Fruit fly (Drosophila melanogaster): ENCODE measurements around the gene pum.

Gene pum

dm6 chr3R:9055119-9056105 is 182.1 kb downstream of the pum start (continued):
- TF ChIP-seq CG8944 (GFP tag; optimal IDR thresholded peaks at IDR 0.05) (peak; percentile 72), CG16813 (GFP tag; IDR thresholded peaks at IDR 0.05; ENCODE audit: partially characterized antibody) (no peak), bowl (GFP tag; IDR thresholded peaks at IDR 0.05) (no peak), tin (GFP tag; optimal IDR thresholded peaks at IDR 0.05) (peak; percentile 86), CG14014 (GFP tag; IDR thresholded peaks at IDR 0.05) (no peak), corto (GFP tag; optimal IDR thresholded peaks at IDR 0.05) (peak; percentile 93), ato (GFP tag; IDR thresholded peaks at IDR 0.05; ENCODE audit: partially characterized antibody) (no peak), gsb (GFP tag; IDR thresholded peaks at IDR 0.05) (no peak), CG17186 (GFP tag; optimal IDR thresholded peaks at IDR 0.05) (peak; percentile 54), CG32532 (GFP tag; IDR thresholded peaks at IDR 0.05) (no peak), cg (GFP tag; optimal IDR thresholded peaks at IDR 0.05) (no peak), CG3847 (GFP tag; IDR thresholded peaks at IDR 0.05) (no peak), jigr1 (GFP tag; IDR thresholded peaks at IDR 0.05) (no peak), CG7786 (GFP tag; optimal IDR thresholded peaks at IDR 0.05) (peak; percentile 80), CG7928 (GFP tag; optimal IDR thresholded peaks at IDR 0.05) (peak; percentile 63), dysf (GFP tag; IDR thresholded peaks at IDR 0.05) (no peak), zf30C (GFP tag; optimal IDR thresholded peaks at IDR 0.05) (peak; percentile 86), repo (GFP tag; optimal IDR thresholded peaks at IDR 0.05) (peak; percentile 52), croc (GFP tag; conservative IDR thresholded peaks at IDR 0.05) (peak; percentile 82), Lpt (GFP tag; optimal IDR thresholded peaks at IDR 0.05) (no peak), CG17385 (GFP tag; optimal IDR thresholded peaks at IDR 0.05) (peak; percentile 91), eve (GFP tag; optimal IDR thresholded peaks at IDR 0.05) (no peak), da (GFP tag; optimal IDR thresholded peaks at IDR 0.05) (no peak), Bteb2 (GFP tag; optimal IDR thresholded peaks at IDR 0.05) (peak; percentile 80), Ptx1 (GFP tag; IDR thresholded peaks at IDR 0.05) (no peak), CG17912 (GFP tag; optimal IDR thresholded peaks at IDR 0.05) (no peak), Awh (GFP tag; IDR thresholded peaks at IDR 0.05) (no peak), CG8359 (GFP tag; optimal IDR thresholded peaks at IDR 0.05; ENCODE audit: borderline replicate concordance) (peak; percentile 86), CG6175 (GFP tag; IDR thresholded peaks at IDR 0.05) (no peak), pho (GFP tag; optimal IDR thresholded peaks at IDR 0.05) (peak; percentile 72), CG10654 (GFP tag; optimal IDR thresholded peaks at IDR 0.05) (peak; percentile 91), Adf1 (GFP tag; IDR thresholded peaks at IDR 0.05) (no peak), Stat92E (GFP tag; optimal IDR thresholded peaks at IDR 0.05) (peak in 1 of 3 experiments; percentile 29), Usf (GFP tag; optimal IDR thresholded peaks at IDR 0.05) (peak; percentile 80), PHDP (tag; optimal IDR thresholded peaks at IDR 0.05) (peak; percentile 97), CG8388 (GFP tag; optimal IDR thresholded peaks at IDR 0.05) (peak; percentile 94), Taf1 (GFP tag; IDR thresholded peaks at IDR 0.05) (no peak), HLHmδ (GFP tag; optimal IDR thresholded peaks at IDR 0.05) (no peak), CG16779 (GFP tag; IDR thresholded peaks at IDR 0.05) (no peak), CG10462 (GFP tag; optimal IDR thresholded peaks at IDR 0.05) (peak; percentile 64), Dll (GFP tag; IDR thresholded peaks at IDR 0.05; ENCODE audit: partially characterized antibody) (no peak), sens (GFP tag) (peak; percentile 97), Abd-B (GFP tag; optimal IDR thresholded peaks at IDR 0.05) (peak; percentile 90), HmgZ (tag; optimal IDR thresholded peaks at IDR 0.05) (peak; percentile 95), Hand (GFP tag; optimal IDR thresholded peaks at IDR 0.05) (peak; percentile 90), MBD-R2 (GFP tag; IDR thresholded peaks at IDR 0.05) (no peak), tio (GFP tag; optimal IDR thresholded peaks at IDR 0.05) (peak; percentile 89), CG18476 (GFP tag; optimal IDR thresholded peaks at IDR 0.05) (peak; percentile 89), Asciz (GFP tag; optimal IDR thresholded peaks at IDR 0.05) (peak; percentile 92)
